Fruit fly (Drosophila melanogaster): ENCODE results near the gene Mayo.

dm6 chr3R:31066356-31066755 lies 42.6 kb downstream of the Mayo start:
- no peak for TF ChIP-seq net (GFP tag; optimal IDR thresholded peaks at IDR 0.05)
- no peak for TF ChIP-seq CG10669 (GFP tag; optimal IDR thresholded peaks at IDR 0.05)
- no peak for TF ChIP-seq Gug (GFP tag; IDR thresholded peaks at IDR 0.05)
- no peak for TF ChIP-seq salr (GFP tag; optimal IDR thresholded peaks at IDR 0.05)

Data from whole organism, prepupa.